Worm (Caenorhabditis elegans) whole organism, L4 larva: Measurements from ENCODE around the gene C27B7.9.

Experiments used
- Y105C5A.15 ChIP-seq: fragments of 200-800 bp; sonication (Bioruptor generic); IDR thresholded peaks from 2 replicates; pipeline ENCODE4 v1.3.6; 2022; ENCODE audit warnings: missing genetic modification characterization, missing compliant biosample characterization
- Y5F2A.4 ChIP-seq: fragments of 200-800 bp; sonication (Bioruptor generic); optimal IDR thresholded peaks from 2 replicates; lab custom pipeline; 2018; ENCODE audit warnings: mild to moderate bottlenecking, missing genetic modification characterization, missing compliant biosample characterization
- ZK546.5 ChIP-seq, 2 experiments: sonication (generic microtip); optimal IDR thresholded peaks; 2 replicates each; lab custom pipeline; 2017; ENCODE audit warnings: missing biosample characterization in 2 of 2, missing genetic modification characterization in 2 of 2
- aly-2 ChIP-seq: sonication (generic microtip); optimal IDR thresholded peaks from 2 replicates; lab custom pipeline; 2018; ENCODE audit warnings: missing biosample characterization, missing genetic modification characterization
- ama-1 ChIP-seq: fragments of 150-350 bp; optimal IDR thresholded peaks from 2 replicates; lab custom pipeline; 2014; ENCODE audit warnings: inconsistent platforms, mixed read lengths
- ceh-82 ChIP-seq: sonication (generic microtip); optimal IDR thresholded peaks from 2 replicates; lab custom pipeline; 2017; ENCODE audit warnings: missing biosample characterization, missing genetic modification characterization
- dpl-1 ChIP-seq: fragments of 150-350 bp; optimal IDR thresholded peaks from 2 replicates; lab custom pipeline; 2014; ENCODE audit warnings: missing biosample characterization, missing genetic modification reagents, missing genetic modification characterization
- egl-27 ChIP-seq: sonication (generic microtip); optimal IDR thresholded peaks from 3 replicates; lab custom pipeline; 2017; ENCODE audit warnings: missing biosample characterization, missing genetic modification reagents, missing genetic modification characterization
- nhr-10 ChIP-seq: fragments of 150-350 bp; optimal IDR thresholded peaks from 2 replicates; lab custom pipeline; 2014; ENCODE audit warnings: missing biosample characterization, missing genetic modification characterization
- nhr-25 ChIP-seq: sonication (generic microtip); optimal IDR thresholded peaks from 2 replicates; lab custom pipeline; 2017; ENCODE audit warnings: missing genetic modification characterization, mild to moderate bottlenecking, missing compliant biosample characterization, antibody characterized with exemption, moderate library complexity, borderline replicate concordance; ENCODE audit not compliant: insufficient read depth
- saeg-2 ChIP-seq: fragments of 200-800 bp; sonication (Bioruptor generic); IDR thresholded peaks from 2 replicates; pipeline ENCODE4 v1.3.6; 2022; ENCODE audit warnings: missing genetic modification reagents, missing genetic modification characterization, missing compliant biosample characterization
- set-16 ChIP-seq: fragments of 200-800 bp; sonication (Bioruptor generic); IDR thresholded peaks from 2 replicates; pipeline ENCODE4 v1.3.6; 2022; ENCODE audit warnings: missing genetic modification reagents, missing genetic modification characterization, missing compliant biosample characterization
- zfp-3 ChIP-seq: fragments of 200-800 bp; sonication (Bioruptor generic); conservative IDR thresholded peaks from 2 replicates; pipeline ENCODE4 v1.3.6; 2022; ENCODE audit warnings: missing genetic modification reagents, missing genetic modification characterization, missing compliant biosample characterization

ce11 chrIV:8873847-8874246 lies 42.1 kb downstream of the C27B7.9 start, which contains the start of gene hdl-2:
- TF ChIP-seq dpl-1 (GFP tag; lab: Kevin White, UChicago) (no peak), egl-27 (tag; lab: Kevin White, UChicago) (no peak), aly-2 (no peak), ceh-82 (tag; lab: Kevin White, UChicago) (no peak), ZK546.5 (tag; optimal IDR thresholded peaks at IDR 0.05; lab: Kevin White, UChicago) (no peak), Y5F2A.4 (GFP tag; lab: Kevin White, UChicago) (no peak), saeg-2 (GFP tag; lab: Robert Waterston, UW) (no peak), nhr-25 (no peak), nhr-10 (tag; lab: Kevin White, UChicago) (no peak), ama-1 (lab: Kevin White, UChicago) (no peak), Y105C5A.15 (GFP tag; lab: Robert Waterston, UW) (no peak), zfp-3 (no peak), set-16 (GFP tag; lab: Robert Waterston, UW) (no peak)
